Fruit fly (Drosophila melanogaster) whole organism: ENCODE results near the gene CG32700.

Source experiments
- CG8478 ChIP-seq: fragments of >200 bp; optimal IDR thresholded peaks from 2 replicates; lab custom pipeline; 2018; ENCODE audit warnings: inconsistent platforms
- Dll ChIP-seq: fragments of >200 bp; optimal IDR thresholded peaks from 2 replicates; lab custom pipeline; 2017
- pan ChIP-seq: fragments of >200 bp; optimal IDR thresholded peaks from 2 replicates; lab custom pipeline; 2017
- psq ChIP-seq: fragments of >200 bp; optimal IDR thresholded peaks from 2 replicates; lab custom pipeline; 2017
- usp ChIP-seq: fragments of >200 bp; optimal IDR thresholded peaks from 2 replicates; lab custom pipeline; 2017; ENCODE audit warnings: missing biosample characterization, missing genetic modification characterization, mixed read lengths

dm6 chrX:9598106-9598505, 47.5 kb upstream of the CG32700 start:
- TF ChIP-seq Dll (lab: Kevin White, UChicago) (no peak), CG8478 (lab: Kevin White, UChicago) (no peak), usp (GFP tag; lab: Kevin White, UChicago) (no peak), psq (no peak), pan (lab: Kevin White, UChicago) (no peak)
